Fruit fly (Drosophila melanogaster) whole organism, adult: ENCODE measurements around the gene CG9782.

Source experiments
- CG14711 ChIP-seq: fragments of 200-800 bp; sonication (Bioruptor generic); optimal IDR thresholded peaks from 2 replicates; lab custom pipeline; 2018; ENCODE audit warnings: missing biosample characterization, mild to moderate bottlenecking, missing genetic modification characterization, moderate library complexity
- CG1620 ChIP-seq: fragments of 200-800 bp; sonication (Bioruptor generic); optimal IDR thresholded peaks from 2 replicates; lab custom pipeline; 2016; ENCODE audit warnings: missing biosample characterization, missing genetic modification characterization
- CG5204 ChIP-seq: fragments of 200-800 bp; sonication (Bioruptor generic); optimal IDR thresholded peaks from 2 replicates; lab custom pipeline; 2016; ENCODE audit warnings: missing biosample characterization, missing genetic modification characterization
- CG7045 ChIP-seq: fragments of 200-800 bp; sonication (Bioruptor generic); optimal IDR thresholded peaks from 2 replicates; lab custom pipeline; 2017; ENCODE audit warnings: missing biosample characterization, mild to moderate bottlenecking, missing genetic modification characterization
- Hr96 ChIP-seq: fragments of 200-800 bp; sonication (Bioruptor generic); optimal IDR thresholded peaks from 2 replicates; lab custom pipeline; 2016; ENCODE audit warnings: missing biosample characterization, missing genetic modification characterization
- Mnt ChIP-seq: fragments of 200-800 bp; sonication (Bioruptor generic); optimal IDR thresholded peaks from 2 replicates; lab custom pipeline; 2016; ENCODE audit warnings: missing biosample characterization, mild to moderate bottlenecking, missing genetic modification characterization
- cic ChIP-seq: fragments of 200-800 bp; sonication (Bioruptor generic); optimal IDR thresholded peaks from 2 replicates; lab custom pipeline; 2017; ENCODE audit warnings: missing biosample characterization, mild to moderate bottlenecking, missing genetic modification characterization, moderate library complexity
- ovo ChIP-seq: fragments of 200-800 bp; sonication (Bioruptor generic); optimal IDR thresholded peaks from 2 replicates; lab custom pipeline; 2016; ENCODE audit warnings: missing biosample characterization, missing genetic modification characterization
- pad ChIP-seq: fragments of 200-800 bp; sonication (Bioruptor generic); optimal IDR thresholded peaks from 3 replicates; lab custom pipeline; 2017; ENCODE audit warnings: missing biosample characterization, missing genetic modification characterization, mild to moderate bottlenecking, moderate library complexity, missing genetic modification reagents

DNA sequence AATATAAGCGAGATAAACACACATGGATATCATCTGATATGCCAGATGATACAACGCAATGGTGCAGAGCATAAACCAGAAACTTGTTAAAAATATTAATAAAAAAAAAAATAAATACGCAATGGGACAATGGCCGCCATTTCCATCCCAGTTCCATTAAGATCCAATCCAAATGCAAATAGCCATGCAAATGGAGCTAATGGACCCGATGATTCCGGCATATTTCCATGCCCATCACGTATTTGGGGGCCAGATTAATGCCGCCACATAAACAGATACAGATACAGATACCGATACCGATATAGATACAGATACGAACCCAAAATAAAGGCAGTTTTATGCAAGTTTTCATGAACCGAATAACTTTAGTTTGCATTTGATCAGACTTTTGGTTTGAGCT, 2.1 kb upstream of the CG9782 start:
- TF ChIP-seq cic (GFP tag; lab: Kevin White, UChicago) (no peak), Mnt (no peak), CG7045 (GFP tag; lab: Kevin White, UChicago) (no peak), ovo (no peak), Hr96 (GFP tag; lab: Kevin White, UChicago) (no peak), CG1620 (GFP tag; lab: Kevin White, UChicago) (no peak), CG14711 (tag; lab: Kevin White, UChicago) (no peak), CG5204 (GFP tag; lab: Kevin White, UChicago) (no peak), pad (GFP tag; lab: Kevin White, UChicago) (no peak)
